Fruit fly (Drosophila melanogaster) whole organism, prepupa: ENCODE data around the gene CG33703.

Experiments
- Blimp-1 ChIP-seq: fragments of 200-800 bp; sonication (Bioruptor generic); optimal IDR thresholded peaks from 3 replicates; lab custom pipeline; 2017; ENCODE audit warnings: missing biosample characterization, missing genetic modification characterization, mild to moderate bottlenecking, moderate library complexity, missing genetic modification reagents
- CG11294 ChIP-seq: fragments of 200-800 bp; sonication (Bioruptor generic); IDR thresholded peaks from 2 replicates; pipeline ENCODE4 v1.3.6; 2022; ENCODE audit warnings: missing biosample characterization, missing genetic modification characterization
- CG11902 ChIP-seq: fragments of 200-800 bp; sonication (Bioruptor generic); optimal IDR thresholded peaks from 3 replicates; lab custom pipeline; 2016; ENCODE audit warnings: missing biosample characterization, missing genetic modification characterization
- CG16779 ChIP-seq: fragments of 200-800 bp; sonication (Bioruptor generic); optimal IDR thresholded peaks from 3 replicates; lab custom pipeline; 2017; ENCODE audit warnings: missing biosample characterization, mild to moderate bottlenecking, missing genetic modification characterization
- CG3032 ChIP-seq: fragments of 200-800 bp; optimal IDR thresholded peaks from 2 replicates; lab custom pipeline; 2019; ENCODE audit warnings: missing biosample characterization, mild to moderate bottlenecking, missing genetic modification characterization, moderate library complexity
- CG31627 ChIP-seq: fragments of 200-800 bp; sonication (Bioruptor generic); optimal IDR thresholded peaks from 3 replicates; lab custom pipeline; 2016; ENCODE audit warnings: missing biosample characterization, missing genetic modification characterization
- CG32006 ChIP-seq: fragments of 200-800 bp; sonication (Bioruptor generic); optimal IDR thresholded peaks from 3 replicates; lab custom pipeline; 2017; ENCODE audit warnings: missing biosample characterization, mild to moderate bottlenecking, missing genetic modification characterization
- CG34406 ChIP-seq: fragments of 200-800 bp; sonication (Bioruptor generic); optimal IDR thresholded peaks from 3 replicates; lab custom pipeline; 2016; ENCODE audit warnings: missing biosample characterization, missing genetic modification characterization
- CG4318 ChIP-seq: fragments of 200-800 bp; sonication (Bioruptor generic); optimal IDR thresholded peaks from 3 replicates; lab custom pipeline; 2017; ENCODE audit warnings: missing biosample characterization, mild to moderate bottlenecking, missing genetic modification characterization
- CG6163 ChIP-seq: fragments of 200-800 bp; sonication (Bioruptor generic); IDR thresholded peaks from 3 replicates; pipeline ENCODE4 v1.3.6; 2022; ENCODE audit warnings: missing biosample characterization, missing genetic modification characterization
- CG6276 ChIP-seq: fragments of 200-800 bp; sonication (Bioruptor generic); optimal IDR thresholded peaks from 2 replicates; lab custom pipeline; 2017; ENCODE audit warnings: missing biosample characterization, mild to moderate bottlenecking, missing genetic modification characterization
- CG6792 ChIP-seq: fragments of 200-800 bp; sonication (Bioruptor generic); optimal IDR thresholded peaks from 3 replicates; lab custom pipeline; 2016; ENCODE audit warnings: missing biosample characterization, missing genetic modification characterization
- CG6808 ChIP-seq: fragments of 200-800 bp; sonication (Bioruptor generic); optimal IDR thresholded peaks from 3 replicates; lab custom pipeline; 2017; ENCODE audit warnings: missing biosample characterization, missing genetic modification characterization, mild to moderate bottlenecking, moderate library complexity, missing genetic modification reagents
- CG6854 ChIP-seq: fragments of 200-800 bp; sonication (Bioruptor generic); optimal IDR thresholded peaks from 2 replicates; lab custom pipeline; 2017; ENCODE audit warnings: missing biosample characterization, mild to moderate bottlenecking, missing genetic modification characterization
- CG8319 ChIP-seq: fragments of 200-800 bp; sonication (Bioruptor generic); optimal IDR thresholded peaks from 3 replicates; lab custom pipeline; 2016; ENCODE audit warnings: missing biosample characterization, missing genetic modification characterization
- CG8632 ChIP-seq: fragments of 200-800 bp; sonication (Bioruptor generic); optimal IDR thresholded peaks from 3 replicates; lab custom pipeline; 2016; ENCODE audit warnings: missing biosample characterization, missing genetic modification characterization
- CG9139 ChIP-seq: fragments of 200-800 bp; sonication (Bioruptor generic); optimal IDR thresholded peaks from 3 replicates; lab custom pipeline; 2017; ENCODE audit warnings: missing biosample characterization, mild to moderate bottlenecking, missing genetic modification characterization
- Eip75B ChIP-seq: fragments of 200-800 bp; sonication (Bioruptor generic); optimal IDR thresholded peaks from 3 replicates; lab custom pipeline; 2016; ENCODE audit warnings: missing biosample characterization, missing genetic modification characterization
- Eip78C ChIP-seq: fragments of 200-800 bp; sonication (Bioruptor generic); peaks from one replicate; lab custom pipeline; 2016; ENCODE audit warnings: missing biosample characterization, missing genetic modification characterization
- Eip93F ChIP-seq: fragments of 200-800 bp; sonication (Bioruptor generic); optimal IDR thresholded peaks from 2 replicates; lab custom pipeline; 2016; ENCODE audit warnings: missing biosample characterization, mild to moderate bottlenecking, missing genetic modification characterization
- Ets21C ChIP-seq: fragments of 200-800 bp; sonication (Bioruptor generic); optimal IDR thresholded peaks from 3 replicates; lab custom pipeline; 2016; ENCODE audit warnings: missing biosample characterization, missing genetic modification characterization
- Ets96B ChIP-seq: fragments of 200-800 bp; optimal IDR thresholded peaks from 2 replicates; lab custom pipeline; 2019; ENCODE audit warnings: missing biosample characterization, mild to moderate bottlenecking, missing genetic modification characterization, moderate library complexity
- Gug ChIP-seq: fragments of 200-800 bp; sonication (Bioruptor generic); IDR thresholded peaks from 2 replicates; pipeline ENCODE4 v1.3.6; 2022; ENCODE audit warnings: missing biosample characterization, missing genetic modification characterization
- Hr39 ChIP-seq: fragments of 200-800 bp; sonication (Bioruptor generic); optimal IDR thresholded peaks from 2 replicates; lab custom pipeline; 2016; ENCODE audit warnings: missing biosample characterization, missing genetic modification characterization
- Hr4 ChIP-seq: fragments of 200-800 bp; sonication (Bioruptor generic); optimal IDR thresholded peaks from 3 replicates; lab custom pipeline; 2016; ENCODE audit warnings: missing biosample characterization, missing genetic modification characterization
- Met ChIP-seq: fragments of 200-800 bp; sonication (Bioruptor generic); optimal IDR thresholded peaks from 3 replicates; lab custom pipeline; 2016; ENCODE audit warnings: missing biosample characterization, missing genetic modification characterization
- Smox ChIP-seq: fragments of 200-800 bp; sonication (Bioruptor generic); optimal IDR thresholded peaks from 3 replicates; lab custom pipeline; 2016; ENCODE audit warnings: missing biosample characterization, missing genetic modification characterization
- Sox14 ChIP-seq: fragments of 200-800 bp; sonication (Bioruptor generic); optimal IDR thresholded peaks from 3 replicates; lab custom pipeline; 2016; ENCODE audit warnings: missing biosample characterization, missing genetic modification characterization
- achi ChIP-seq: fragments of 200-800 bp; sonication (Bioruptor generic); optimal IDR thresholded peaks from 3 replicates; lab custom pipeline; 2016; ENCODE audit warnings: missing biosample characterization, missing genetic modification characterization
- acj6 ChIP-seq: fragments of 200-800 bp; sonication (Bioruptor generic); optimal IDR thresholded peaks from 3 replicates; lab custom pipeline; 2016; ENCODE audit warnings: missing biosample characterization, missing genetic modification characterization
- cyc ChIP-seq: fragments of 200-800 bp; sonication (Bioruptor generic); optimal IDR thresholded peaks from 3 replicates; lab custom pipeline; 2016; ENCODE audit warnings: missing biosample characterization, missing genetic modification characterization
- dsx ChIP-seq: fragments of 200-800 bp; optimal IDR thresholded peaks from 3 replicates; lab custom pipeline; 2019; ENCODE audit warnings: missing biosample characterization, mild to moderate bottlenecking, missing genetic modification characterization, moderate library complexity; ENCODE audit not compliant: poor library complexity, severe bottlenecking
- eg ChIP-seq: fragments of 200-800 bp; sonication (Bioruptor generic); IDR thresholded peaks from 3 replicates; pipeline ENCODE4 v1.3.6; 2022; ENCODE audit warnings: missing biosample characterization, missing genetic modification characterization
- esn ChIP-seq: fragments of 200-800 bp; sonication (Bioruptor generic); optimal IDR thresholded peaks from 2 replicates; lab custom pipeline; 2016; ENCODE audit warnings: missing biosample characterization, mild to moderate bottlenecking, missing genetic modification characterization, moderate library complexity
- fd59A ChIP-seq: fragments of 200-800 bp; sonication (Bioruptor generic); optimal IDR thresholded peaks from 2 replicates; lab custom pipeline; 2017; ENCODE audit warnings: missing biosample characterization, mild to moderate bottlenecking, missing genetic modification characterization, missing genetic modification reagents
- fd85E ChIP-seq: fragments of 200-800 bp; sonication (Bioruptor generic); optimal IDR thresholded peaks from 3 replicates; lab custom pipeline; 2016; ENCODE audit warnings: missing biosample characterization, missing genetic modification characterization
- fkh ChIP-seq: fragments of 200-800 bp; sonication (Bioruptor generic); optimal IDR thresholded peaks from 3 replicates; lab custom pipeline; 2017; ENCODE audit warnings: missing biosample characterization, mild to moderate bottlenecking, missing genetic modification characterization, moderate library complexity
- pdm3 ChIP-seq: fragments of 200-800 bp; sonication (Bioruptor generic); optimal IDR thresholded peaks from 3 replicates; lab custom pipeline; 2016; ENCODE audit warnings: missing biosample characterization, missing genetic modification characterization
- salr ChIP-seq, 2 experiments: fragments of 200-800 bp; sonication (Bioruptor generic); optimal IDR thresholded peaks; 3 replicates each; lab custom pipeline; 2016 to 2018; ENCODE audit warnings: missing biosample characterization in 2 of 2, missing genetic modification characterization in 2 of 2, mild to moderate bottlenecking in 1 of 2
- ss ChIP-seq, 2 experiments: fragments of 200-800 bp; sonication (Bioruptor generic); optimal IDR thresholded peaks; 2 replicates in 1 of 2; 3 replicates in 1 of 2; lab custom pipeline; 2017 to 2018; ENCODE audit warnings: mild to moderate bottlenecking in 2 of 2, missing biosample characterization in 2 of 2, missing genetic modification characterization in 2 of 2, moderate library complexity in 1 of 2
- svp ChIP-seq: fragments of 200-800 bp; sonication (Bioruptor generic); peaks from one replicate; lab custom pipeline; 2016; ENCODE audit warnings: missing biosample characterization, missing genetic modification characterization
- topi ChIP-seq: fragments of 200-800 bp; sonication (Bioruptor generic); optimal IDR thresholded peaks from 3 replicates; lab custom pipeline; 2016; ENCODE audit warnings: missing biosample characterization, missing genetic modification characterization
- vri ChIP-seq: fragments of 200-800 bp; sonication (Bioruptor generic); optimal IDR thresholded peaks from 3 replicates; lab custom pipeline; 2016; ENCODE audit warnings: missing biosample characterization, mild to moderate bottlenecking, missing genetic modification characterization

CG33703 gene

dm6 chr3L:9476829-9477228, 35.6 kb downstream of the CG33703 start, which contains the start of the genes Uch-L5 and Jarid2 (continued):
- TF ChIP-seq fd85E (GFP tag; lab: Kevin White, UChicago) (no peak), CG11902 (GFP tag; lab: Kevin White, UChicago) (no peak), CG3032 (tag; lab: Kevin White, UChicago) (peak; percentile 27), eg (no peak), acj6 (GFP tag; lab: Kevin White, UChicago) (no peak), CG9139 (no peak), topi (no peak), ss (GFP tag; optimal IDR thresholded peaks at IDR 0.05; lab: Kevin White, UChicago) (peak in 1 of 2 experiments; percentile 33), CG6854 (peak; percentile 73), CG31627 (peak; percentile 63), Blimp-1 (GFP tag; lab: Kevin White, UChicago) (no peak), Eip75B (no peak), Hr4 (GFP tag; lab: Kevin White, UChicago) (no peak), CG8319 (GFP tag; lab: Kevin White, UChicago) (peak; percentile 9), CG6792 (peak; percentile 22), CG8632 (GFP tag; lab: Kevin White, UChicago) (no peak), CG6163 (no peak)

dm6 chr3L:9471151-9471903, 41.1 kb downstream of the CG33703 start:
- TF ChIP-seq dsx (no peak), acj6 (GFP tag; lab: Kevin White, UChicago) (no peak), svp (no peak), CG6808 (GFP tag; lab: Kevin White, UChicago) (no peak), vri (GFP tag; lab: Kevin White, UChicago) (no peak), Ets21C (no peak), achi (GFP tag; lab: Kevin White, UChicago) (no peak), CG16779 (tag; lab: Kevin White, UChicago) (no peak), salr (GFP tag; optimal IDR thresholded peaks at IDR 0.05; lab: Kevin White, UChicago) (no peak)

- TF ChIP-seq esn (no peak), Eip78C (GFP tag; lab: Kevin White, UChicago) (peak; percentile 19)
Observed at dm6 chr3L:9469079-9469478, 43.4 kb downstream of the CG33703 start.

dm6 chr3L:9468261-9468890, 44.1 kb downstream of the CG33703 start:
- no peak for TF ChIP-seq fkh (GFP tag; lab: Kevin White, UChicago)
- TF ChIP-seq CG4318 (GFP tag; lab: Kevin White, UChicago), result peak; percentile 9
- peak in 1 of 2 experiments; percentile 45 for TF ChIP-seq salr (GFP tag; optimal IDR thresholded peaks at IDR 0.05; lab: Kevin White, UChicago)
- TF ChIP-seq esn, result no peak
- TF ChIP-seq CG32006, result peak; percentile 62
- TF ChIP-seq CG11294 (GFP tag; lab: Robert Waterston, UW), result no peak
- peak; percentile 3 for TF ChIP-seq cyc (GFP tag; lab: Kevin White, UChicago)
- TF ChIP-seq Eip93F (GFP tag; lab: Kevin White, UChicago), result no peak
- TF ChIP-seq CG8319 (GFP tag; lab: Kevin White, UChicago), result no peak
- no peak for TF ChIP-seq Ets96B (tag; lab: Kevin White, UChicago)
- no peak for TF ChIP-seq CG6792
- TF ChIP-seq Hr39, result peak; percentile 19
- peak; percentile 20 for TF ChIP-seq Sox14 (GFP tag; lab: Kevin White, UChicago)
- peak; percentile 17 for TF ChIP-seq Met (GFP tag; lab: Kevin White, UChicago)
- no peak for TF ChIP-seq fd59A
- no peak for TF ChIP-seq Eip75B
- no peak for TF ChIP-seq CG11902 (GFP tag; lab: Kevin White, UChicago)
- TF ChIP-seq CG31627, result peak; percentile 29
- TF ChIP-seq CG6854, result no peak
- no peak for TF ChIP-seq CG8632 (GFP tag; lab: Kevin White, UChicago)
- TF ChIP-seq pdm3, result peak; percentile 28
- peak; percentile 66 for TF ChIP-seq Eip78C (GFP tag; lab: Kevin White, UChicago)
- TF ChIP-seq svp, result peak; percentile 67
- TF ChIP-seq Hr4 (GFP tag; lab: Kevin White, UChicago), result peak; percentile 59
- TF ChIP-seq CG34406, result no peak
- no peak for TF ChIP-seq Gug (GFP tag; lab: Robert Waterston, UW)
- TF ChIP-seq Blimp-1 (GFP tag; lab: Kevin White, UChicago), result no peak
- no peak for TF ChIP-seq CG6276 (GFP tag; lab: Kevin White, UChicago)
- peak; percentile 32 for TF ChIP-seq Smox (GFP tag; lab: Kevin White, UChicago)
